Worm (Caenorhabditis elegans) whole organism, mixed stage, embryonic: ENCODE data around the gene T27E7.9.

ENCODE experiments used
- bed-3 ChIP-seq: fragments of 200-800 bp; sonication (Bioruptor generic); optimal IDR thresholded peaks from 3 replicates; lab custom pipeline; 2018; ENCODE audit warnings: mild to moderate bottlenecking, missing genetic modification characterization, moderate library complexity, missing compliant biosample characterization
- blmp-1 ChIP-seq: fragments of 150-350 bp; optimal IDR thresholded peaks from 2 replicates; lab custom pipeline; 2014; ENCODE audit warnings: missing biosample characterization, missing genetic modification characterization
- ceh-39 ChIP-seq: fragments of 150-350 bp; optimal IDR thresholded peaks from 2 replicates; lab custom pipeline; 2014; ENCODE audit warnings: missing biosample characterization, missing genetic modification characterization
- ceh-43 ChIP-seq: fragments of 200-800 bp; sonication (Bioruptor generic); optimal IDR thresholded peaks from 2 replicates; lab custom pipeline; 2018; ENCODE audit warnings: mild to moderate bottlenecking, missing genetic modification characterization, moderate library complexity, missing compliant biosample characterization
- ceh-83 ChIP-seq: fragments of 200-800 bp; sonication (Bioruptor generic); optimal IDR thresholded peaks from 2 replicates; lab custom pipeline; 2018; ENCODE audit warnings: mild to moderate bottlenecking, missing genetic modification characterization, missing compliant biosample characterization
- ces-1 ChIP-seq: fragments of 150-350 bp; optimal IDR thresholded peaks from 2 replicates; lab custom pipeline; 2014; ENCODE audit warnings: missing biosample characterization, missing genetic modification reagents, missing genetic modification characterization
- cnd-1 ChIP-seq: fragments of 200-800 bp; sonication (Bioruptor generic); optimal IDR thresholded peaks from 2 replicates; lab custom pipeline; 2018; ENCODE audit warnings: mild to moderate bottlenecking, missing genetic modification characterization, missing compliant biosample characterization
- drap-1 ChIP-seq: fragments of 200-800 bp; sonication (Bioruptor generic); optimal IDR thresholded peaks from 3 replicates; lab custom pipeline; 2018; ENCODE audit warnings: mild to moderate bottlenecking, missing genetic modification characterization, missing compliant biosample characterization
- elt-1 ChIP-seq: sonication (generic microtip); optimal IDR thresholded peaks from 2 replicates; lab custom pipeline; 2017; ENCODE audit warnings: missing genetic modification characterization, mild to moderate bottlenecking, missing compliant biosample characterization, antibody characterized with exemption, moderate library complexity, borderline replicate concordance; ENCODE audit not compliant: insufficient read depth
- elt-3 ChIP-seq: fragments of 150-350 bp; optimal IDR thresholded peaks from 2 replicates; lab custom pipeline; 2014; ENCODE audit warnings: missing biosample characterization, missing genetic modification characterization
- flh-1 ChIP-seq: fragments of 200-800 bp; sonication (Bioruptor generic); optimal IDR thresholded peaks from 2 replicates; lab custom pipeline; 2018; ENCODE audit warnings: mild to moderate bottlenecking, missing genetic modification characterization, moderate library complexity, missing compliant biosample characterization
- ham-2 ChIP-seq: fragments of 200-800 bp; sonication (Bioruptor generic); optimal IDR thresholded peaks from 2 replicates; lab custom pipeline; 2018; ENCODE audit warnings: mild to moderate bottlenecking, missing genetic modification characterization, missing compliant biosample characterization
- hlh-1 ChIP-seq: fragments of 150-350 bp; optimal IDR thresholded peaks from 2 replicates; lab custom pipeline; 2014; ENCODE audit warnings: missing biosample characterization, missing genetic modification reagents, missing genetic modification characterization
- lin-13 ChIP-seq: fragments of 150-350 bp; optimal IDR thresholded peaks from 2 replicates; lab custom pipeline; 2014; ENCODE audit warnings: missing biosample characterization, missing genetic modification characterization
- lin-32 ChIP-seq: fragments of 200-800 bp; sonication (Bioruptor generic); optimal IDR thresholded peaks from 2 replicates; lab custom pipeline; 2018; ENCODE audit warnings: mild to moderate bottlenecking, missing genetic modification characterization, missing compliant biosample characterization
- lsy-2 ChIP-seq: fragments of 150-350 bp; optimal IDR thresholded peaks from 2 replicates; lab custom pipeline; 2014; ENCODE audit warnings: missing biosample characterization, missing genetic modification characterization
- mep-1 ChIP-seq: fragments of 150-350 bp; optimal IDR thresholded peaks from 2 replicates; lab custom pipeline; 2017; ENCODE audit warnings: missing biosample characterization, missing genetic modification reagents, missing genetic modification characterization, inconsistent platforms
- mls-2 ChIP-seq: sonication (generic microtip); optimal IDR thresholded peaks from 2 replicates; lab custom pipeline; 2016; ENCODE audit warnings: mild to moderate bottlenecking, missing genetic modification characterization, moderate library complexity, missing compliant biosample characterization
- nhr-12 ChIP-seq: fragments of 150-350 bp; optimal IDR thresholded peaks from 2 replicates; lab custom pipeline; 2014; ENCODE audit warnings: missing biosample characterization, missing genetic modification characterization
- nhr-2 ChIP-seq: fragments of 150-350 bp; optimal IDR thresholded peaks from 2 replicates; lab custom pipeline; 2014; ENCODE audit warnings: missing biosample characterization, missing genetic modification characterization
- nhr-237 ChIP-seq: fragments of 150-350 bp; optimal IDR thresholded peaks from 2 replicates; lab custom pipeline; 2014; ENCODE audit warnings: missing biosample characterization, missing genetic modification characterization
- nhr-28 ChIP-seq: fragments of 150-350 bp; optimal IDR thresholded peaks from 2 replicates; lab custom pipeline; 2014; ENCODE audit warnings: missing biosample characterization, missing genetic modification characterization
- nhr-76 ChIP-seq: sonication (generic microtip); optimal IDR thresholded peaks from 2 replicates; lab custom pipeline; 2017; ENCODE audit warnings: missing biosample characterization, missing genetic modification characterization
- sem-2 ChIP-seq: fragments of 200-800 bp; sonication (Bioruptor generic); optimal IDR thresholded peaks from 2 replicates; lab custom pipeline; 2018; ENCODE audit warnings: mild to moderate bottlenecking, missing genetic modification characterization, missing compliant biosample characterization
- snpc-4 ChIP-seq: fragments of 150-350 bp; optimal IDR thresholded peaks from 2 replicates; lab custom pipeline; 2014; ENCODE audit warnings: missing biosample characterization, missing genetic modification characterization
- sptf-1 ChIP-seq: sonication (generic microtip); optimal IDR thresholded peaks from 2 replicates; lab custom pipeline; 2017; ENCODE audit warnings: mild to moderate bottlenecking, missing genetic modification characterization, moderate library complexity, missing compliant biosample characterization
- tbx-8 ChIP-seq: fragments of 200-800 bp; sonication (Bioruptor generic); optimal IDR thresholded peaks from 2 replicates; lab custom pipeline; 2018; ENCODE audit warnings: mild to moderate bottlenecking, missing genetic modification characterization, moderate library complexity, missing compliant biosample characterization
- unc-39 ChIP-seq: fragments of 150-350 bp; optimal IDR thresholded peaks from 2 replicates; lab custom pipeline; 2014; ENCODE audit warnings: missing biosample characterization, missing genetic modification characterization
- unc-62 ChIP-seq: fragments of 150-350 bp; optimal IDR thresholded peaks from 2 replicates; lab custom pipeline; 2014; ENCODE audit warnings: missing biosample characterization, missing genetic modification reagents, missing genetic modification characterization
- zip-8 ChIP-seq: fragments of 150-350 bp; optimal IDR thresholded peaks from 2 replicates; lab custom pipeline; 2014; ENCODE audit warnings: missing biosample characterization, missing genetic modification characterization
- ztf-11 ChIP-seq: fragments of 150-350 bp; optimal IDR thresholded peaks from 2 replicates; lab custom pipeline; 2014; ENCODE audit warnings: missing biosample characterization, missing genetic modification characterization

The T27E7.9 gene

DNA sequence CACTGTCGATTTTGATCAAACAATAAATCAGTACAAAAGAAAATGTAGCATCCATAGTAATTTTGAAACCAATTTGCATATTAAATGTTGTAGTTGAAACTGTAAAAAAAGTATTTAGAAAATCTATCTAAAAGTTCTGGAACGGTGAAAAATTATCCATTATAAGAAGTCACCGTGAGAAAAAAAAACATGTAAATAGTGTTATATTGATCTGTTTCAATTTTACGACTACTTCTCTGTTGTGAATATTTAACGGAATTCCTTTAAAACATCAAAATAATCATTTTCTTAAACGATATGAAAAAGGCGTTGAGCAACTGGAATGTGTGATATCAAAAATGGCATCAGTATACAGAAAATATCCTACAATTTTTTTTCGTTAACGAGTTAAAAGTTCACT, at the start of gene T27E7.9:
Gene T27E7.9, minus strand, starts transcription at position 101 of the 400 bp plus-strand sequence.
- TF ChIP-seq tbx-8 (GFP tag; lab: Kevin White, UChicago) = no peak
- TF ChIP-seq ceh-43 (GFP tag; lab: Kevin White, UChicago) = no peak
- TF ChIP-seq cnd-1 (tag; lab: Kevin White, UChicago) = no peak
- no peak for TF ChIP-seq elt-3 (tag; lab: Kevin White, UChicago)
- no peak for TF ChIP-seq ztf-11 (tag; lab: Kevin White, UChicago)
- no peak for TF ChIP-seq bed-3
- no peak for TF ChIP-seq lsy-2
- no peak for TF ChIP-seq sem-2 (GFP tag; lab: Kevin White, UChicago)
- no peak for TF ChIP-seq ceh-39 (tag; lab: Kevin White, UChicago)
- no peak for TF ChIP-seq nhr-2
- no peak for TF ChIP-seq mep-1 (tag; lab: Kevin White, UChicago)
- no peak for TF ChIP-seq ces-1 (GFP tag; lab: Kevin White, UChicago)
- TF ChIP-seq drap-1 (GFP tag; lab: Kevin White, UChicago) = no peak
- TF ChIP-seq ceh-83 (GFP tag; lab: Kevin White, UChicago) = no peak

DNA sequence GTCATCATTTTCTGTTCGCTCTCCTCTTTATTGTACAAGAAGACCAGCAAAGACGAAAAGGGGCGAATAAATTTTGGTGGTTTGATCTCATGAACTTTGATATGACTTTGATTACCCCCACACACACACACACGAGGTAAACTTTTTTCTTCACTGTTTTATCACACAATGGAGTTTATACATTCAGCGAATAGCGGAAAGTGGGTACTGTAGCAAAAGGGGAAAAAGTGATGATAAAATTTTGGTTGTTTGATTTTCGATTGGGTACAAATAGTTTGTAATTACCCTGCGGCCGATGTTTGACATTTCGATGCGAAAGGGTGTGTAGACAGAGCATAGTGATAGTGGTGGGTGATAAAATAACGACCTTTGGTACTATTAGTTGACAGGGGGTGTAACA, 45.0 kb upstream of the T27E7.9 start:
- TF ChIP-seq nhr-237 = peak; percentile 11
- no peak for TF ChIP-seq cnd-1 (tag; lab: Kevin White, UChicago)
- no peak for TF ChIP-seq ceh-39 (tag; lab: Kevin White, UChicago)
- no peak for TF ChIP-seq mep-1 (tag; lab: Kevin White, UChicago)
- peak; percentile 43 for TF ChIP-seq elt-3 (tag; lab: Kevin White, UChicago)
- peak; percentile 26 for TF ChIP-seq lsy-2

DNA sequence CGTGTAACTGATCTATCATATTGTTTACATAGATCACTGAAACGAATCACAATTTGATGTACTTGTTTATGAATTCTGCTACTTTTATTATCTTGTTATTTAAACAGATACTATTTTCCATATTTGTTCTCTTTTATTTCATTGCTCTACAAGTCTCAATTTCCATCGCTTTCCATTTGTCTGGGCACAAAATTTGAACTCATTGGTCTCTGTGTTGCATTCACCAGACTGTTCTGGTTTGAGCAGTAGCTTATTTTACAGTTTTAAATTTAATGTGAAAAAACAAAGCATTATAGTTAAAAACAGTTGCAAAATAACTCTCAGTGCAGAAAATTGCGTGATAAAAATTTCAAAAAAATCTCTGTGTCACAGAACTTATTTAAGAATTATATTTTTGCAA, 38.4 kb upstream of the T27E7.9 start:
- no peak for TF ChIP-seq nhr-76 (tag; lab: Kevin White, UChicago)
- no peak for TF ChIP-seq ztf-11 (tag; lab: Kevin White, UChicago)
- TF ChIP-seq ces-1 (GFP tag; lab: Kevin White, UChicago) = no peak
- TF ChIP-seq ceh-39 (tag; lab: Kevin White, UChicago) = no peak
- TF ChIP-seq flh-1 = no peak
- TF ChIP-seq ham-2 (GFP tag; lab: Kevin White, UChicago) = no peak
- no peak for TF ChIP-seq unc-62 (GFP tag; lab: Kevin White, UChicago)
- TF ChIP-seq cnd-1 (tag; lab: Kevin White, UChicago) = no peak
- no peak for TF ChIP-seq lin-13 (tag; lab: Kevin White, UChicago)
- TF ChIP-seq mls-2 (tag; lab: Kevin White, UChicago) = no peak
- no peak for TF ChIP-seq nhr-28 (tag; lab: Kevin White, UChicago)
- no peak for TF ChIP-seq sem-2 (GFP tag; lab: Kevin White, UChicago)
- TF ChIP-seq hlh-1 (tag; lab: Kevin White, UChicago) = no peak
- TF ChIP-seq ceh-83 (GFP tag; lab: Kevin White, UChicago) = no peak
- TF ChIP-seq drap-1 (GFP tag; lab: Kevin White, UChicago) = no peak

DNA sequence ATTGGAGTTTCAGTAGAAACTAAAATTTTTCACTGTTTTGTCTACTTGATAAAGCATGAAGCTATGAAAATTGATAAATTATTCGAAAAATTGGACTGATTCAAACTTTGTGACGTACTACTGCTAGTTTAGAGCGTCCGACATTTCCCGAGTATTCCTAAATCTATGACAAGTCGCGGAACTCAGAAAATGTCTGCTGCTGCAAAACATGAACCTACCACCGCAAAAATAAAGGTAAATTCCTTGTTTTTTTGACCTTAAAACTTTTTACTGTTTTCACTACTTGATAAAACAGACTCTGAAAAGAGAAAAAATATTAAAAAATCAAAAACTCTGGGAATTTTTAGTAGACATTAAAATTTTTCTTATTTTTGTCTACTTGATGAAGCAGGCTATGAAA, 37.6 kb upstream of the T27E7.9 start:
- TF ChIP-seq nhr-12 (tag; lab: Kevin White, UChicago) (no peak), ceh-43 (GFP tag; lab: Kevin White, UChicago) (no peak), lsy-2 (no peak), mls-2 (tag; lab: Kevin White, UChicago) (no peak), sptf-1 (tag; lab: Kevin White, UChicago) (no peak), flh-1 (no peak), nhr-2 (no peak), hlh-1 (tag; lab: Kevin White, UChicago) (no peak), nhr-237 (no peak), elt-3 (tag; lab: Kevin White, UChicago) (no peak), ceh-39 (tag; lab: Kevin White, UChicago) (no peak), bed-3 (no peak), nhr-28 (tag; lab: Kevin White, UChicago) (no peak), ceh-83 (GFP tag; lab: Kevin White, UChicago) (no peak), unc-39 (tag; lab: Kevin White, UChicago) (no peak), blmp-1 (tag; lab: Kevin White, UChicago) (no peak), ces-1 (GFP tag; lab: Kevin White, UChicago) (no peak)

DNA sequence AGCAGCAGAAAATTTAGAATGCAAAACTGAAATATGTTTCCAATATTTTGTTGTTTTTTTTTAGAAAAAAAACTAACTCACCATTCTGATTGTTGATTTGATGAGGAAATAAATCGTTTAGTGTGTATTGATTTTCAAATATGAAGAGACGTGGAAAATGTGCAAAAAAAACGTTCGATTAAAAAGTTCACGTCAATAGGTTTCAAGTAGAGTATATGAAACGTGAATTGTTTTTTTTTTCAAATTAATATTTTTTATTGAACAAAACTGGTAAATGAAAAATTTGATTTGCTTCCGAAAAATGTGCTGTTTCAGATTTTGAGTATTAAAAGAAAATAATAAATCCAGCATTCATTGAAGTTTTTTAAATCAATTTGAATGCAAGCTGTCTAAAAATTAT, 31.7 kb upstream of the T27E7.9 start, which contains the start of gene irld-18:
Gene irld-18, minus strand, starts transcription at position 101 of the 400 bp plus-strand sequence.
- TF ChIP-seq mep-1 (tag; lab: Kevin White, UChicago) = no peak
- TF ChIP-seq cnd-1 (tag; lab: Kevin White, UChicago) = no peak
- no peak for TF ChIP-seq ztf-11 (tag; lab: Kevin White, UChicago)
- TF ChIP-seq sem-2 (GFP tag; lab: Kevin White, UChicago) = no peak
- no peak for TF ChIP-seq elt-1
- no peak for TF ChIP-seq sptf-1 (tag; lab: Kevin White, UChicago)
- TF ChIP-seq zip-8 (tag; lab: Kevin White, UChicago) = no peak
- no peak for TF ChIP-seq blmp-1 (tag; lab: Kevin White, UChicago)
- no peak for TF ChIP-seq snpc-4
- no peak for TF ChIP-seq nhr-28 (tag; lab: Kevin White, UChicago)
- no peak for TF ChIP-seq bed-3
- TF ChIP-seq mls-2 (tag; lab: Kevin White, UChicago) = no peak
- TF ChIP-seq elt-3 (tag; lab: Kevin White, UChicago) = no peak
- no peak for TF ChIP-seq lsy-2
- no peak for TF ChIP-seq ceh-39 (tag; lab: Kevin White, UChicago)
- TF ChIP-seq unc-62 (GFP tag; lab: Kevin White, UChicago) = no peak
- TF ChIP-seq nhr-2 = no peak
- TF ChIP-seq lin-32 (GFP tag; lab: Kevin White, UChicago) = no peak
